Fruit fly (Drosophila melanogaster) whole organism: ENCODE results near the gene CG8907.

Experiments
- CG8478 ChIP-seq: fragments of >200 bp; optimal IDR thresholded peaks from 2 replicates; lab custom pipeline; 2018; ENCODE audit warnings: inconsistent platforms
- Dll ChIP-seq: fragments of >200 bp; optimal IDR thresholded peaks from 2 replicates; lab custom pipeline; 2017
- EcR ChIP-seq, 2 experiments: fragments of >200 bp; optimal IDR thresholded peaks; 2 replicates each; lab custom pipeline; 2017; ENCODE audit warnings: missing biosample characterization in 2 of 2, missing genetic modification characterization in 2 of 2, missing genetic modification reagents in 2 of 2
- pan ChIP-seq: fragments of >200 bp; optimal IDR thresholded peaks from 2 replicates; lab custom pipeline; 2017
- psq ChIP-seq: fragments of >200 bp; optimal IDR thresholded peaks from 2 replicates; lab custom pipeline; 2017
- usp ChIP-seq: fragments of >200 bp; optimal IDR thresholded peaks from 2 replicates; lab custom pipeline; 2017; ENCODE audit warnings: missing biosample characterization, missing genetic modification characterization, mixed read lengths

Gene CG8907

DNA sequence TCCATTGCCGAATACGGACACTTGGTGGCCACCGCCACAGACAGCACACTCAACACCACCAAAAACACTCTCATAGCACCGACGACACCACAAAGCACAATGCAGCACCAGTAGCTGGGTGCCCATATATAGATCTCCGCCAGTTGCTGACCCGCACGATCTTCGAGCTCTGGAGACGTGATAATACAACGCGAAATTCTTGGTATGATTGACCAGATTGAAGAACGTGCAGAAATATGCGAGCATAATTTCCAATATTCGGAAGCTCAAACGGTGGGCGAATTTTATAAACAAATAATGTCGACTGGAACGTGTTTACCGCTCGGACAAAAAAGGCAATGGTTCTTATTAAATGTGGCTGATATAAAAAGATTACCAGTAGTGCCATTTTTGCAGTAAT lies 27.9 kb downstream of the CG8907 start, which contains the start of gene CG4009:
Gene CG4009, minus strand, starts transcription at position 101 of the 400 bp plus-strand sequence.
- no peak for TF ChIP-seq Dll (lab: Kevin White, UChicago)
- no peak for TF ChIP-seq CG8478 (lab: Kevin White, UChicago)

DNA sequence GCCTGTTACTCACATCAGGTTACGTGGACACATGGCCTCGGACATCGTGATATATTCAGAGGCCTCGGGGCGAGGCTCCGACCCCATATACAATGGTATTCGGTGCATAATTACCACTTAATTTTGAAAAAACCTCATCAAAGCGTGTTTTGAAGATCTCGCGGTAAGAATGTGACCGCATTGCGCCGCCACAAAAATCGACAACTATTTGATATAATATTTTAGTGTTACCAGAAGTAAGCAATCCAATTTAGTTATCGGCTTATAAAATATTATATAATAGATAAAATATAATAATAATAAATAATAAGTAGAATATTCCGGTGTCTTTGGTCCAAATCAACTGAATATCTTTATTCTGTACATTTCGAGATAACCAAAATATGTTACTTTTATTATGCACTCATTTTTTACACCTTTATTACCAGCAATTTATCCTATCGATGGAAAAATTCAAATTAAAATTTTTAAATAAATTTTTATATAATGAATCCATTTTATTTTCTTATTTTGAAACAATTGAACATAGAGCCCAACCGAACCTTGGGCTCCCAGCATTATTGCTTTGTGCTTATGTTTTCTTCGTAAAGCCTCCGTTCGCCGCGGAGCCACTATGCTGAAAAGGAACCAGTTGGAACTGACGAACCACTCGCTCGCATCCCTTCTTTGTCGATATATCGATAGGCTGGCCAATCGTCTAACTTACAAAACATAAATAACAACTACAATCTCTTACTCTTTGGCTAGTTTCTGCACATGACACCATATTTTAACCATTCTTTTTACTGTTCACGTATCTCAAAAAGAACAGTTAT lies 32.1 kb downstream of the CG8907 start, which contains the start of the genes CG18213 and Trm7-32:
Gene CG18213, minus strand, starts transcription at position 211 of the 815 bp plus-strand sequence.
Gene Trm7-32, plus strand, starts transcription at position 690 of the 815 bp plus-strand sequence.
- no peak for TF ChIP-seq psq (lab: Kevin White, UChicago)

DNA sequence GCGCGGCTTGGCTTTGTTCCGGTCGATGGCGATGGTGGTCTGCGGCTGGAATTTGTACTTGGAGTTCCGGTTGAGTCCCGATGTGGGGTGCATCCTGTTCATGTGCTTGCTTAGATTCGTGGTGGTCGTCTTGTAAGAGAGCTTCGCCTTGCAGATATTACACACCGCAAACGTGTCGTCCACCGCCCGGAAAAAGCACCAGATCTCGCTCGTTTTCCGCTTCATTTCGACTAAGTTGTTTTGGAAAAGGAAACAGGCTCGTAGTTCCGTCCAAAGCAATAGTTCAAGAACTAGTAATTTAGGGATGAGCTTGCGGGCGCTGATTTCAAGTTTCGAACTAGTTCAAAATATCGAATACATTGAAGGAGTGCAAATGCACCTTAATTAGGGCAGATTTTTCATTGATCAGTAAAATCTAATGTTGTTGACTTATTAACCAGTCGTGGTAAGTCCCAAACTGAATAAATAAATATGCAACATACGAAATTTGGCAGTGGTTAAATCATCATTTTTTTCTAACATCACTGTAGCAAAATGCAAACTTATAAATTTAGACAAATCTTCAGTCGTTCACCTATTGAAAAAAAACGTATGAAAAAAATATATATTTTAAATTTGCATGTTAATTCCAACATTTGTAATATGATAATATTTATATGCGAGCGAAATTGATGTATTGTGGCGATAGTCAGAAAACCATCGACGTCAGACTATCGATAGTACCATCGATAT lies 34.9 kb downstream of the CG8907 start, which contains the start of the genes bdwf and Patr-1:
Gene bdwf, minus strand, starts transcription at position 299 of the 732 bp plus-strand sequence.
Gene Patr-1, plus strand, starts transcription at position 727 of the 732 bp plus-strand sequence.
- TF ChIP-seq psq (lab: Kevin White, UChicago) (no peak), pan (no peak), usp (GFP tag; lab: Kevin White, UChicago) (no peak), CG8478 (lab: Kevin White, UChicago) (no peak), EcR (GFP tag; optimal IDR thresholded peaks at IDR 0.05; lab: Kevin White, UChicago) (no peak), Dll (lab: Kevin White, UChicago) (no peak)

DNA sequence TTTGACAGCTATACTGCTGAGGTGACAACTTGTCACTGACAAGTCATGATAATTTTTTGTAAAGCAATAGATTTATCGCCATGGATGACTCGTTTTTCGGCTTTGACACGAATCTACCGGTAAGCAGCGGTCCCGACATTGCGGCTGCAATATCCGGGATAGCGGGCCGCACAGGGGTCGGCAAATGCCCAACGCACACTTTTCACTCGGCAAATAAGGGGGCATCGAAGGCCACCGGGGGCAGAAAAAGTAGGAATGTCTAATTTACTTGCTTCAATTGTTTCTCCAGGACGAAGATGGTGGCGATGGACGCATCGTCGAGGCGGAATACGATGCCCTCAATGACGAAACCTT lies 35.5 kb downstream of the CG8907 start:
- TF ChIP-seq CG8478 (lab: Kevin White, UChicago) (no peak), pan (no peak), psq (lab: Kevin White, UChicago) (no peak), Dll (lab: Kevin White, UChicago) (no peak), EcR (GFP tag; optimal IDR thresholded peaks at IDR 0.05; lab: Kevin White, UChicago) (no peak)

DNA sequence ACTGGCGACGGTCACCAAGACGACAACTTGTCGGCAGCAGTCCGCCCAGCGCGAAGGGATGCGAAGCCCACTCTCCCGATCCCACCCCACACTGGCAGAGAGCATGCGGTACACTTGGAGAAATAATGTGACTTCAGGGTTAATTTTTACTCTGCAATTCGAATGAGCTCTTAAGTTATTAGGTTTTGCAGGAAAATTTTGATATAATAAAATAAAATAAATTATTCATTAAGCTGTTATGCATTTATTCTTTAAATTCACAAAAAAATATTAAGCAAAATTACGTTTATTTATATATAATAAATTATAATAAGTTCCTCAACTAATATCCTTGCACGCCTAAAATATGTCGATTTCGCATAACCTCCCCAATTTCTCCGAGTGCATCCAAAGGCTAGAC lies 40.8 kb downstream of the CG8907 start:
- no peak for TF ChIP-seq CG8478 (lab: Kevin White, UChicago)
- no peak for TF ChIP-seq EcR (GFP tag; optimal IDR thresholded peaks at IDR 0.05; lab: Kevin White, UChicago)
- no peak for TF ChIP-seq usp (GFP tag; lab: Kevin White, UChicago)
- TF ChIP-seq pan: no peak
- TF ChIP-seq Dll (lab: Kevin White, UChicago): no peak
- TF ChIP-seq psq (lab: Kevin White, UChicago): no peak

DNA sequence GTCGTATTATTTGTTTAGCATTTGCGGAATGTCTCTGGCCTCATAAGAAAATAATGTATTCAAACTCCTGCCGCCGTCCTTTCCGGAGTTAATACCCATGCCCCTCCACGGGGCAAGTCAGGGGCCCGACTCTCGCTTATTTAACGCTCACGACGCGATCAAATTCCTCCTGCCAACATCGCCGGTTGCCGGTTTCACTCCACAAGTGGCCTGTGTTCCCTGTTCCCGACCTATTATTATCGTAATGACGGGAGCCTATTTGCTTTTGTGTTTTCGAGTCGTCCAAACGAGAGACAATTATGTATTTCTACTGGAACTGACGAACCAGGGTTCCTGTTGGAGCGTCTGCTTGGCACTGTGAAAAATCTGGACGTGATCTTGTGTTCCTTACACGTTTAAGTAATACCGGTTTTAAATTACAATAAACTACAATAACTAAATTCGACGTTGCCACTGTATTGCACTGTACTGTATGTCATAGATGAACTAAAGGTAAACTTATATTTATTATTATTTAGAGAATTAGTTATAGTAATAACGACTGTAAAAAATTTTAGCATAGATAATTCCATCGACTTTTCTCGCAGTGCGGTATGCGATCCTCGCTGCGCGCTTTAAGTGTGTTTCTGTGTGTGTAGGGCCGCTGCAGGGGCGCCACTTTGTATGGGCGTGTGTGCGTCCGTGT lies 44.5 kb downstream of the CG8907 start:
- TF ChIP-seq usp (GFP tag; lab: Kevin White, UChicago) (no peak), Dll (lab: Kevin White, UChicago) (peak; percentile 37)

DNA sequence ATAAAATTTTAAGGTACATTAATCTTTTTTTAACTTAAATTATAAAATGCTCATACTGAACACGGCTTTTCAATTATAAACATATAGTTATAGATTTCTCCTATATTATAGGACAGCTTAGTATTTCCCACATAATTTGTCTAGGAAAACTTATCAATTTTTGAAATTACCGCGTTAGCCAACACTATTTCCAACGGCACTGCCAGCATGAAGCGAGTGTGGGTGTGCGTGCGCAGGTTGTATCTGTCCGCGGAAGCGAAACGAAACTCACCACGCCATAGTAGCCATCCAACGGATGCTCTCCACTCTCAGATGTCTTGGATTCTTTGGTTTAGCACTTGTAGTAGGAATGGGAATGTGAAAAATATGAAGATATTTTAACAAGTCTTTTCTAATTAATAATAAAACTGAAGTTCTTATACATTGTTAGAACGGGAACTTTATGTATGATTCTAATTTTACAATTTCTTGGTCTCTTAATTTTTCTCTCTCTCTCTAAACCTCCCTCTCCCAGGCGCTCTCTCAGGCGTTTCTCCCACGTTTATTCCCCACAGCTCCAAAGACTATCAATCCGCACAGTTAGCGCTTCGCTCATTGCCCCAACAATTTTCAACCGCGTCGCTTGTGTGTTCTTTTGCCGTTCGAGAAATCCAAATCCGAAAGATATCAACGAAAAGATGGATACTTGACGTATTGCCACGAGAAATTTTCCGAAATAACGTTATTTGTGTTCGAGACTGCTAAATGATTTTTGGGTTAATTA lies 45.5 kb downstream of the CG8907 start, which contains the start of gene Dad:
Gene Dad, plus strand, starts transcription at position 593 of the 763 bp plus-strand sequence.
- TF ChIP-seq psq (lab: Kevin White, UChicago) (no peak), Dll (lab: Kevin White, UChicago) (peak; percentile 90)

DNA sequence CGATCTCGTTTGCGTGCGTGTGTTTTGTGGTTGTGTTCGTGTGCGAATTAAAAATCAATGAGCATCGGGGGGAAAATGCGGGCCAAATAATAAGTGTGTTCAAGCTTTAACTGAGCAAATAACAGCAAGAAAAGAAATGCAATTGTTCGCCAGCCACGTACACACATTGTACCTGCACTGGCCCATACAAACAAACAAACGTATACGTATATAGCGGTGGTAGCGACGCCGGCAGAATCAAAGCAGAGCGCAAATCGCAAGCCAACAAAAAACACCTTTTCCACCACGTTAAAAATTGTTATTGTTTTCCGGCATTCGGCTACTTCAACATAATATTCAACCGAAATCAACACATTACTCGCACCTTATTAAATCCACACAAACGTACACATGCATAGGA lies 46.5 kb downstream of the CG8907 start:
- TF ChIP-seq pan (no peak), usp (GFP tag; lab: Kevin White, UChicago) (no peak), Dll (lab: Kevin White, UChicago) (no peak)

DNA sequence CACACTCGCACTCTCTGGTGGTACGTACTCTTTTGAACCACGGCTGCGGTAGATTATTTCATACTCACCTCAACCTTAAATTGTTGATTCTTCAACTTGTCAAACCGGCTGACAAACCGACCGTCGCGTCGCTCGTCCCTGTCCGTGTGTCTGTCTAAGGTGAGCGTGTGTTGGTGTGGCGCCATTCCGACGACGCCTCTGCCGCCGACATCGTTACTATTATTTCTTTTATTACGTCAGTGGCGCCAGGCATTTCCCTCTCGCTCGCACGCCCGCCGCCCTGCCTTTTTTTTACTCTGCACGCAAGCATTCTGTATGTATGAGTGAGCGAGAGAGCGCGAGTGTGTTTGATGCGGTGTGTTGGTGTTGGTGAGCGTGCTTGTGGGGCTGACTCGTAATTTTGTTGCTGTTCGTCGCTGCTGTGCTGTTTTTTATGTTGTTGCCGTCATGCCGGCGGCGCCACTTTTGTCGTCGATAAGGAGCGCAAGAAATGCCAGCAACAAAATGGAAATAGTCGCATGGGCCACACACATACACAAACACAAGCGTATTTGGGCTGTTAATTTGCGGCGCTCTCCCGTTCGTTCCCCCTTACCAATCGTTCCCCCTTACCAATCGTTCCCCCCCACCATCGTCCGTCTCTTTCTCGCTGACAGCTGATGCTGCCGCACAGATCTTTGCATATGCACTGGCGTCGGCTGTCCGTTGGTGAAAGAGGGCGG lies 48.3 kb downstream of the CG8907 start:
- no peak for TF ChIP-seq usp (GFP tag; lab: Kevin White, UChicago)
- no peak for TF ChIP-seq EcR (GFP tag; optimal IDR thresholded peaks at IDR 0.05; lab: Kevin White, UChicago)
- peak; percentile 97 for TF ChIP-seq Dll (lab: Kevin White, UChicago)
- TF ChIP-seq pan: peak; percentile 51
- TF ChIP-seq CG8478 (lab: Kevin White, UChicago): peak; percentile 77
- TF ChIP-seq psq (lab: Kevin White, UChicago): no peak

DNA sequence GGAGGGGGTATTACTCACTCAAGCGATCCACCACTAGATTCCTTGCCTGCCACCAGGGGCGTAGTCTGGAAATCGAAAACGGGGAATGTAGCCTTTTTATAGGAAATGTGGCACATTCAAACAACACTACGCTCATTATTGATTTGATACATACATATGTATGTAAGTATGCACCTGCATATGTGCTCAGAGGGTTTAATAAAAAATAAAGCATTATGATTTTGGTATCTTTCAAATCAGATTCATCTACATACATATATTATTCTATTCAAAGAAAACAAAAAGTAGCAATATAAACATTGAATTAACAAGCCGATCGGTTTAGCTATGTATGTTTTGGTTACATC lies 48.8 kb downstream of the CG8907 start:
- no peak for TF ChIP-seq Dll (lab: Kevin White, UChicago)
- no peak for TF ChIP-seq CG8478 (lab: Kevin White, UChicago)

DNA sequence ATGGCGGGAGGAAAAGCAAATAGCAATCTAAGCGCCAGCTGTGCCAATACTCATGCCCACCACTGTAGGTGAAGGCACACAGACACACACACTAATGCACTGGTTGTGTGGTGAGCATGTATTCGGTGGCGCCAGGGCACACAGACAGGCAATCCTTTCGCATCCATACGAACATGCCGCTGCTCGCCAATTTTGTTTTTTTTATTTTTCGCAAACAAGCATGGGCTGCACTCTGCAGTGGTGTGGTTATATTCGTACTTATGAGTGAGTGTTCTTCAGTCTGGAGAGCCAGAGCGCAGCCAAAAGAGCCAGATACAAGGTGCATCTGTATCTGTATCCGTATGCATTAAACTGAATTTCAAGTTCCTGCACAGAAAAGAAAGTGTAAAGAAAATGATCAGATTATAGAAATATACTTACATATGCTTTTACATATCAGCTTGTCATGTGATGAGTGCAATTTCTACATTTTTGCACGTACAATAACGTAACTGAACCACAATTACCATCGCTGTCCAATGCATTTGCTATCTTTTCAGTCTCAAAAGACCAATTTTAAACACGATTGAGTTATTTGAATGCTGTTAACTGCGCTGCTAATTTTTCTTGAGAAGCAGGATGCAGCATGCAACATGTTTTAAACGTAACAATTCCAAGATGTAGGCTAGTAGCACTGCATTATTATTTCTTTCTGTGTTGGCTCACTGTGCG lies 51.2 kb downstream of the CG8907 start:
- TF ChIP-seq CG8478 (lab: Kevin White, UChicago) (no peak), pan (no peak), psq (lab: Kevin White, UChicago) (no peak), Dll (lab: Kevin White, UChicago) (no peak), usp (GFP tag; lab: Kevin White, UChicago) (no peak), EcR (GFP tag; optimal IDR thresholded peaks at IDR 0.05; lab: Kevin White, UChicago) (no peak)
